Worm (Caenorhabditis elegans) whole organism, L3 larva: Measurements from ENCODE around the gene pqn-74.

ENCODE experiments used
- ama-1 ChIP-seq: fragments of 150-350 bp; optimal IDR thresholded peaks from 2 replicates; lab custom pipeline; 2018
- ceh-82 ChIP-seq: fragments of 150-350 bp; optimal IDR thresholded peaks from 2 replicates; lab custom pipeline; 2014; ENCODE audit warnings: missing biosample characterization, missing genetic modification characterization
- elt-3 ChIP-seq, 3 experiments: fragments of 150-350 bp in 1 of 3; sonication (generic microtip) in 2 of 3; optimal IDR thresholded peaks; 2 replicates in 2 of 3; 4 replicates in 1 of 3; lab custom pipeline; 2014 to 2017; ENCODE audit warnings: missing biosample characterization in 3 of 3, missing genetic modification characterization in 3 of 3
- nhr-11 ChIP-seq: fragments of 150-350 bp; optimal IDR thresholded peaks from 2 replicates; lab custom pipeline; 2014; ENCODE audit warnings: missing biosample characterization, missing genetic modification characterization
- tbx-2 ChIP-seq: sonication (generic microtip); optimal IDR thresholded peaks from 2 replicates; lab custom pipeline; 2016; ENCODE audit warnings: mild to moderate bottlenecking, missing genetic modification characterization, missing compliant biosample characterization

- no peak for TF ChIP-seq elt-3 (tag; optimal IDR thresholded peaks at IDR 0.05; lab: Kevin White, UChicago)
- no peak for TF ChIP-seq ceh-82 (tag; lab: Kevin White, UChicago)
- TF ChIP-seq tbx-2, result no peak
- TF ChIP-seq ama-1 (lab: Kevin White, UChicago), result no peak
- TF ChIP-seq nhr-11 (tag; lab: Kevin White, UChicago), result no peak
These were observed 24.8 kb upstream of the pqn-74 start for ce11 chrIV:13356005-13356404.
